Fruit fly (Drosophila melanogaster) whole organism: ENCODE results near the gene ara.

Experiments used
- Dll ChIP-seq: fragments of >200 bp; optimal IDR thresholded peaks from 2 replicates; lab custom pipeline; 2017
- pan ChIP-seq: fragments of >200 bp; optimal IDR thresholded peaks from 2 replicates; lab custom pipeline; 2017
- psq ChIP-seq: fragments of >200 bp; optimal IDR thresholded peaks from 2 replicates; lab custom pipeline; 2017

dm6 chr3L:12589972-12590606, 9.6 kb downstream of the ara start:
- TF ChIP-seq pan (lab: Kevin White, UChicago): no peak
- TF ChIP-seq Dll (lab: Kevin White, UChicago): no peak
- TF ChIP-seq psq (lab: Kevin White, UChicago): no peak
